Worm (Caenorhabditis elegans) whole organism, L3 larva: ENCODE results near the gene C36C5.14.

Experiments used
- elt-3 ChIP-seq, 3 experiments: fragments of 150-350 bp in 1 of 3; sonication (generic microtip) in 2 of 3; optimal IDR thresholded peaks; 2 replicates in 2 of 3; 4 replicates in 1 of 3; lab custom pipeline; 2014 to 2017; ENCODE audit warnings: missing biosample characterization in 3 of 3, missing genetic modification characterization in 3 of 3
- unc-62 ChIP-seq: fragments of 150-350 bp; sonication (generic microtip); optimal IDR thresholded peaks from 4 replicates; lab custom pipeline; 2014; ENCODE audit warnings: missing biosample characterization, missing genetic modification reagents, missing genetic modification characterization

- TF ChIP-seq elt-3 (tag; optimal IDR thresholded peaks at IDR 0.05; lab: Kevin White, UChicago) (no peak), unc-62 (GFP tag; lab: Kevin White, UChicago) (no peak)
These were observed 44.8 kb upstream of the C36C5.14 start, which contains the start of gene apx-1 for ce11 chrV:3210147-3210546.
